Worm (Caenorhabditis elegans) whole organism, midembryonic: Measurements from ENCODE around the gene zag-1.
A peak's percentile ranks its signal among the peaks of the same experiment; 100 is the strongest.

Experiments used
- T22C8.4 ChIP-seq: fragments of 200-800 bp; sonication (Bioruptor generic); IDR thresholded peaks from 2 replicates; pipeline ENCODE4 v1.3.6; 2022; ENCODE audit warnings: missing genetic modification characterization, missing compliant biosample characterization
- cog-1 ChIP-seq: sonication (generic microtip); optimal IDR thresholded peaks from 2 replicates; lab custom pipeline; 2016; ENCODE audit warnings: missing genetic modification characterization, missing compliant biosample characterization
- flt-1 ChIP-seq: fragments of 200-800 bp; sonication (Bioruptor generic); IDR thresholded peaks from 2 replicates; pipeline ENCODE4 v1.3.6; 2022; ENCODE audit warnings: missing genetic modification characterization, missing compliant biosample characterization
- klf-2 ChIP-seq: fragments of 200-800 bp; sonication (Bioruptor generic); conservative IDR thresholded peaks from 2 replicates; pipeline ENCODE4 v1.3.6; 2022; ENCODE audit warnings: missing genetic modification reagents, missing genetic modification characterization, missing compliant biosample characterization
- med-1 ChIP-seq: sonication (generic microtip); optimal IDR thresholded peaks from 2 replicates; lab custom pipeline; 2017; ENCODE audit warnings: missing genetic modification characterization, mild to moderate bottlenecking, missing compliant biosample characterization, antibody characterized with exemption, missing genetic modification reagents; ENCODE audit not compliant: insufficient read depth
- ref-1 ChIP-seq: fragments of 200-800 bp; sonication (Bioruptor generic); conservative IDR thresholded peaks from 2 replicates; pipeline ENCODE4 v1.3.6; 2022; ENCODE audit warnings: missing genetic modification reagents, missing genetic modification characterization, missing compliant biosample characterization
- tab-1 ChIP-seq: fragments of 200-800 bp; sonication (Bioruptor generic); IDR thresholded peaks from 2 replicates; pipeline ENCODE4 v1.3.6; 2022; ENCODE audit warnings: missing genetic modification characterization, missing compliant biosample characterization
- ztf-23 ChIP-seq: fragments of 200-800 bp; sonication (Bioruptor generic); IDR thresholded peaks from 2 replicates; pipeline ENCODE4 v1.3.6; 2022; ENCODE audit warnings: missing genetic modification reagents, missing genetic modification characterization, missing compliant biosample characterization
- ztf-29 ChIP-seq: fragments of 200-800 bp; sonication (Bioruptor generic); IDR thresholded peaks from 2 replicates; pipeline ENCODE4 v1.3.6; 2022; ENCODE audit warnings: missing genetic modification reagents, missing genetic modification characterization, missing compliant biosample characterization

The zag-1 gene

ce11 chrIV:3839420-3839819 is 16.2 kb upstream of the zag-1 start, which contains the start of gene F28F9.2:
TSS of gene F28F9.2 (plus strand) at chrIV:3839720.
- TF ChIP-seq klf-2 (GFP tag; lab: Robert Waterston, UW) (no peak), ref-1 (GFP tag; lab: Robert Waterston, UW) (no peak), flt-1 (GFP tag; lab: Robert Waterston, UW) (no peak), cog-1 (tag; lab: Kevin White, UChicago) (no peak), T22C8.4 (GFP tag; lab: Robert Waterston, UW) (no peak), tab-1 (no peak), ztf-29 (GFP tag; lab: Robert Waterston, UW) (no peak), ztf-23 (GFP tag; lab: Robert Waterston, UW) (no peak), med-1 (GFP tag; lab: Kevin White, UChicago) (no peak)

- TF ChIP-seq klf-2 (GFP tag; lab: Robert Waterston, UW) (no peak), ztf-29 (GFP tag; lab: Robert Waterston, UW) (no peak), T22C8.4 (GFP tag; lab: Robert Waterston, UW) (no peak), med-1 (GFP tag; lab: Kevin White, UChicago) (no peak), flt-1 (GFP tag; lab: Robert Waterston, UW) (no peak), tab-1 (no peak), cog-1 (tag; lab: Kevin White, UChicago) (no peak), ztf-23 (GFP tag; lab: Robert Waterston, UW) (no peak), ref-1 (GFP tag; lab: Robert Waterston, UW) (no peak)
These were observed 15.2 kb upstream of the zag-1 start for ce11 chrIV:3840480-3840879.

ce11 chrIV:3841607-3842006 is 14.0 kb upstream of the zag-1 start:
- no peak for TF ChIP-seq ztf-23 (GFP tag; lab: Robert Waterston, UW)
- no peak for TF ChIP-seq tab-1
- TF ChIP-seq ztf-29 (GFP tag; lab: Robert Waterston, UW), result no peak
- TF ChIP-seq klf-2 (GFP tag; lab: Robert Waterston, UW), result no peak
- TF ChIP-seq ref-1 (GFP tag; lab: Robert Waterston, UW), result no peak
- no peak for TF ChIP-seq med-1 (GFP tag; lab: Kevin White, UChicago)
- no peak for TF ChIP-seq cog-1 (tag; lab: Kevin White, UChicago)
- TF ChIP-seq flt-1 (GFP tag; lab: Robert Waterston, UW), result no peak
- TF ChIP-seq T22C8.4 (GFP tag; lab: Robert Waterston, UW), result no peak

ce11 chrIV:3843019-3843527 is 12.6 kb upstream of the zag-1 start:
- TF ChIP-seq klf-2 (GFP tag; lab: Robert Waterston, UW), result no peak
- TF ChIP-seq med-1 (GFP tag; lab: Kevin White, UChicago), result no peak
- TF ChIP-seq flt-1 (GFP tag; lab: Robert Waterston, UW), result no peak
- no peak for TF ChIP-seq ref-1 (GFP tag; lab: Robert Waterston, UW)
- no peak for TF ChIP-seq T22C8.4 (GFP tag; lab: Robert Waterston, UW)
- TF ChIP-seq ztf-23 (GFP tag; lab: Robert Waterston, UW), result no peak
- TF ChIP-seq tab-1, result no peak

- TF ChIP-seq flt-1 (GFP tag; lab: Robert Waterston, UW) (no peak), ztf-29 (GFP tag; lab: Robert Waterston, UW) (no peak), cog-1 (tag; lab: Kevin White, UChicago) (no peak), ztf-23 (GFP tag; lab: Robert Waterston, UW) (no peak), tab-1 (no peak), T22C8.4 (GFP tag; lab: Robert Waterston, UW) (peak; percentile 23; the same call in 1 of the 2 replicates), ref-1 (GFP tag; lab: Robert Waterston, UW) (no peak), med-1 (GFP tag; lab: Kevin White, UChicago) (no peak)
These were observed 11.6 kb upstream of the zag-1 start for ce11 chrIV:3844004-3844403.

ce11 chrIV:3844584-3844983 is 11.1 kb upstream of the zag-1 start:
- TF ChIP-seq flt-1 (GFP tag; lab: Robert Waterston, UW) (no peak), klf-2 (GFP tag; lab: Robert Waterston, UW) (no peak), ztf-23 (GFP tag; lab: Robert Waterston, UW) (no peak), tab-1 (no peak), ref-1 (GFP tag; lab: Robert Waterston, UW) (no peak), med-1 (GFP tag; lab: Kevin White, UChicago) (no peak), T22C8.4 (GFP tag; lab: Robert Waterston, UW) (no peak), cog-1 (tag; lab: Kevin White, UChicago) (no peak), ztf-29 (GFP tag; lab: Robert Waterston, UW) (no peak)

ce11 chrIV:3847489-3847888 is 8.2 kb upstream of the zag-1 start:
- no peak for TF ChIP-seq flt-1 (GFP tag; lab: Robert Waterston, UW)
- TF ChIP-seq ref-1 (GFP tag; lab: Robert Waterston, UW), result no peak
- no peak for TF ChIP-seq cog-1 (tag; lab: Kevin White, UChicago)
- TF ChIP-seq ztf-23 (GFP tag; lab: Robert Waterston, UW), result no peak
- TF ChIP-seq med-1 (GFP tag; lab: Kevin White, UChicago), result no peak
- no peak for TF ChIP-seq tab-1
- no peak for TF ChIP-seq ztf-29 (GFP tag; lab: Robert Waterston, UW)
- TF ChIP-seq klf-2 (GFP tag; lab: Robert Waterston, UW), result no peak
- TF ChIP-seq T22C8.4 (GFP tag; lab: Robert Waterston, UW), result no peak

ce11 chrIV:3848985-3849384 is 6.7 kb upstream of the zag-1 start:
- TF ChIP-seq tab-1 (no peak), flt-1 (GFP tag; lab: Robert Waterston, UW) (no peak), ztf-29 (GFP tag; lab: Robert Waterston, UW) (no peak), T22C8.4 (GFP tag; lab: Robert Waterston, UW) (no peak), ztf-23 (GFP tag; lab: Robert Waterston, UW) (no peak), cog-1 (tag; lab: Kevin White, UChicago) (no peak), ref-1 (GFP tag; lab: Robert Waterston, UW) (no peak), med-1 (GFP tag; lab: Kevin White, UChicago) (no peak), klf-2 (GFP tag; lab: Robert Waterston, UW) (no peak)

ce11 chrIV:3853557-3853956 is 2.1 kb upstream of the zag-1 start:
- TF ChIP-seq cog-1 (tag; lab: Kevin White, UChicago) (no peak), T22C8.4 (GFP tag; lab: Robert Waterston, UW) (no peak), tab-1 (no peak), med-1 (GFP tag; lab: Kevin White, UChicago) (no peak), ref-1 (GFP tag; lab: Robert Waterston, UW) (no peak), ztf-29 (GFP tag; lab: Robert Waterston, UW) (no peak), flt-1 (GFP tag; lab: Robert Waterston, UW) (no peak), klf-2 (GFP tag; lab: Robert Waterston, UW) (no peak), ztf-23 (GFP tag; lab: Robert Waterston, UW) (no peak)
